Worm (Caenorhabditis elegans): ENCODE data around the gene pxd-1.

The pxd-1 gene

ce11 chrIII:3964237-3964636, 41.7 kb upstream of the pxd-1 start, which contains the start of gene R10E9.2:
TSS of gene R10E9.2 (minus strand) at chrIII:3964337.
- TF ChIP-seq pes-1 (GFP tag; IDR thresholded peaks at IDR 0.05) (no peak), hmbx-1 (tag; optimal IDR thresholded peaks at IDR 0.05) (no peak)

- TF ChIP-seq sea-1 (GFP tag; conservative IDR thresholded peaks at IDR 0.05) (no peak), aly-1 (tag; optimal IDR thresholded peaks at IDR 0.05) (no peak), tra-4 (tag; optimal IDR thresholded peaks at IDR 0.05) (no peak), hmg-4 (GFP tag; optimal IDR thresholded peaks at IDR 0.05) (no peak), ets-7 (tag; optimal IDR thresholded peaks at IDR 0.05) (no peak), ceh-36 (tag; optimal IDR thresholded peaks at IDR 0.05) (no peak), tbx-11 (GFP tag; IDR thresholded peaks at IDR 0.05) (no peak), hmbx-1 (tag; optimal IDR thresholded peaks at IDR 0.05) (no peak), pes-1 (GFP tag; IDR thresholded peaks at IDR 0.05) (no peak), scrt-1 (GFP tag; IDR thresholded peaks at IDR 0.05) (no peak), ama-1 (optimal IDR thresholded peaks at IDR 0.05) (no peak)
Measured at ce11 chrIII:3966143-3966542, 39.8 kb upstream of the pxd-1 start.

ce11 chrIII:3969133-3969532, 36.8 kb upstream of the pxd-1 start:
- TF ChIP-seq hmg-4 (GFP tag; optimal IDR thresholded peaks at IDR 0.05) (no peak), tbx-11 (GFP tag; IDR thresholded peaks at IDR 0.05) (no peak), ceh-13 (GFP tag; optimal IDR thresholded peaks at IDR 0.05) (no peak), flt-1 (GFP tag; IDR thresholded peaks at IDR 0.05) (no peak), ama-1 (optimal IDR thresholded peaks at IDR 0.05) (no peak), F13C5.2 (tag; optimal IDR thresholded peaks at IDR 0.05) (no peak), sea-1 (GFP tag; conservative IDR thresholded peaks at IDR 0.05) (no peak), tra-4 (tag; optimal IDR thresholded peaks at IDR 0.05) (no peak), hmbx-1 (tag; optimal IDR thresholded peaks at IDR 0.05) (no peak), ets-7 (tag; optimal IDR thresholded peaks at IDR 0.05) (no peak), aly-1 (tag; optimal IDR thresholded peaks at IDR 0.05) (no peak), B0310.2 (tag; optimal IDR thresholded peaks at IDR 0.05) (no peak), pes-1 (GFP tag; IDR thresholded peaks at IDR 0.05) (no peak), scrt-1 (GFP tag; IDR thresholded peaks at IDR 0.05) (no peak), tbx-37 (GFP tag; conservative IDR thresholded peaks at IDR 0.05) (no peak), hnd-1 (tag; optimal IDR thresholded peaks at IDR 0.05) (no peak), ceh-36 (tag; optimal IDR thresholded peaks at IDR 0.05) (no peak)

ce11 chrIII:3970395-3970794, 35.5 kb upstream of the pxd-1 start:
- TF ChIP-seq tra-4 (tag; optimal IDR thresholded peaks at IDR 0.05) (no peak), hmg-4 (GFP tag; optimal IDR thresholded peaks at IDR 0.05) (no peak), hmbx-1 (tag; optimal IDR thresholded peaks at IDR 0.05) (no peak), ceh-36 (tag; optimal IDR thresholded peaks at IDR 0.05) (no peak), ama-1 (optimal IDR thresholded peaks at IDR 0.05) (no peak), B0310.2 (tag; optimal IDR thresholded peaks at IDR 0.05) (no peak), ceh-13 (GFP tag; optimal IDR thresholded peaks at IDR 0.05) (no peak), flt-1 (GFP tag; IDR thresholded peaks at IDR 0.05) (no peak), tbx-37 (GFP tag; conservative IDR thresholded peaks at IDR 0.05) (no peak), F13C5.2 (tag; optimal IDR thresholded peaks at IDR 0.05) (no peak), ets-7 (tag; optimal IDR thresholded peaks at IDR 0.05) (no peak), scrt-1 (GFP tag; IDR thresholded peaks at IDR 0.05) (no peak), sea-1 (GFP tag; conservative IDR thresholded peaks at IDR 0.05) (no peak), aly-1 (tag; optimal IDR thresholded peaks at IDR 0.05) (no peak), tbx-11 (GFP tag; IDR thresholded peaks at IDR 0.05) (no peak), hnd-1 (tag; optimal IDR thresholded peaks at IDR 0.05) (no peak), pes-1 (GFP tag; IDR thresholded peaks at IDR 0.05) (no peak)

- no peak for TF ChIP-seq tbx-37 (GFP tag; conservative IDR thresholded peaks at IDR 0.05)
- TF ChIP-seq ceh-36 (tag; optimal IDR thresholded peaks at IDR 0.05), result no peak
- no peak for TF ChIP-seq ets-7 (tag; optimal IDR thresholded peaks at IDR 0.05)
- no peak for TF ChIP-seq B0310.2 (tag; optimal IDR thresholded peaks at IDR 0.05)
- no peak for TF ChIP-seq hmbx-1 (tag; optimal IDR thresholded peaks at IDR 0.05)
- TF ChIP-seq ama-1 (optimal IDR thresholded peaks at IDR 0.05), result no peak
- no peak for TF ChIP-seq tbx-11 (GFP tag; IDR thresholded peaks at IDR 0.05)
- no peak for TF ChIP-seq aly-1 (tag; optimal IDR thresholded peaks at IDR 0.05)
- no peak for TF ChIP-seq pes-1 (GFP tag; IDR thresholded peaks at IDR 0.05)
- TF ChIP-seq hnd-1 (tag; optimal IDR thresholded peaks at IDR 0.05), result no peak
- no peak for TF ChIP-seq ceh-13 (GFP tag; optimal IDR thresholded peaks at IDR 0.05)
- no peak for TF ChIP-seq tra-4 (tag; optimal IDR thresholded peaks at IDR 0.05)
- TF ChIP-seq hmg-4 (GFP tag; optimal IDR thresholded peaks at IDR 0.05), result no peak
Measured at ce11 chrIII:3972687-3973086, 33.3 kb upstream of the pxd-1 start, which contains the start of gene R10E9.4. TSS of gene R10E9.4 (minus strand) at chrIII:3972787.

- TF ChIP-seq ceh-13 (GFP tag; optimal IDR thresholded peaks at IDR 0.05) (no peak), ama-1 (optimal IDR thresholded peaks at IDR 0.05) (no peak), tra-4 (tag; optimal IDR thresholded peaks at IDR 0.05) (no peak), ets-7 (tag; optimal IDR thresholded peaks at IDR 0.05) (no peak), scrt-1 (GFP tag; IDR thresholded peaks at IDR 0.05) (no peak), sea-1 (GFP tag; conservative IDR thresholded peaks at IDR 0.05) (no peak), hmbx-1 (tag; optimal IDR thresholded peaks at IDR 0.05) (no peak), tbx-11 (GFP tag; IDR thresholded peaks at IDR 0.05) (no peak), hnd-1 (tag; optimal IDR thresholded peaks at IDR 0.05) (no peak), ceh-36 (tag; optimal IDR thresholded peaks at IDR 0.05) (no peak), B0310.2 (tag; optimal IDR thresholded peaks at IDR 0.05) (no peak), hmg-4 (GFP tag; optimal IDR thresholded peaks at IDR 0.05) (no peak), pes-1 (GFP tag; IDR thresholded peaks at IDR 0.05) (no peak), tbx-37 (GFP tag; conservative IDR thresholded peaks at IDR 0.05) (no peak), aly-1 (tag; optimal IDR thresholded peaks at IDR 0.05) (no peak), F13C5.2 (tag; optimal IDR thresholded peaks at IDR 0.05) (no peak), flt-1 (GFP tag; IDR thresholded peaks at IDR 0.05) (no peak)
Measured at ce11 chrIII:3974503-3974902, 31.4 kb upstream of the pxd-1 start.

- TF ChIP-seq ets-7 (tag; optimal IDR thresholded peaks at IDR 0.05) (no peak), tbx-37 (GFP tag; conservative IDR thresholded peaks at IDR 0.05) (no peak), hmbx-1 (tag; optimal IDR thresholded peaks at IDR 0.05) (no peak), tbx-11 (GFP tag; IDR thresholded peaks at IDR 0.05) (no peak), ama-1 (optimal IDR thresholded peaks at IDR 0.05) (no peak), aly-1 (tag; optimal IDR thresholded peaks at IDR 0.05) (no peak), flt-1 (GFP tag; IDR thresholded peaks at IDR 0.05) (no peak), scrt-1 (GFP tag; IDR thresholded peaks at IDR 0.05) (no peak), ceh-13 (GFP tag; optimal IDR thresholded peaks at IDR 0.05) (no peak), pes-1 (GFP tag; IDR thresholded peaks at IDR 0.05) (no peak), B0310.2 (tag; optimal IDR thresholded peaks at IDR 0.05) (no peak), tra-4 (tag; optimal IDR thresholded peaks at IDR 0.05) (no peak)
Measured at ce11 chrIII:3975008-3975407, 30.9 kb upstream of the pxd-1 start.
